Fruit fly (Drosophila melanogaster) whole organism, embryonic: Measurements from ENCODE around the gene CG17239.
A peak's percentile ranks its signal among the peaks of the same experiment; 100 is the strongest.

Experiments
- CG13123 ChIP-seq: fragments of 200-800 bp; sonication (Bioruptor generic); optimal IDR thresholded peaks from 2 replicates; lab custom pipeline; 2016; ENCODE audit warnings: missing biosample characterization, missing genetic modification characterization
- CG13424 ChIP-seq: fragments of 200-800 bp; sonication (Bioruptor generic); optimal IDR thresholded peaks from 2 replicates; lab custom pipeline; 2019; ENCODE audit warnings: missing biosample characterization, mild to moderate bottlenecking, missing genetic modification characterization, moderate library complexity
- CG14014 ChIP-seq: fragments of 200-800 bp; sonication (Bioruptor generic); IDR thresholded peaks from 2 replicates; pipeline ENCODE4 v1.3.6; 2022; ENCODE audit warnings: missing biosample characterization, missing genetic modification characterization
- CG14965 ChIP-seq: fragments of 200-800 bp; sonication (Bioruptor generic); optimal IDR thresholded peaks from 2 replicates; lab custom pipeline; 2016; ENCODE audit warnings: missing biosample characterization, missing genetic modification characterization, borderline replicate concordance
- CG15696 ChIP-seq: fragments of 200-800 bp; sonication (Bioruptor generic); optimal IDR thresholded peaks from 2 replicates; lab custom pipeline; 2019; ENCODE audit warnings: missing biosample characterization, mild to moderate bottlenecking, missing genetic modification characterization, moderate library complexity
- CG16863 ChIP-seq: fragments of 200-800 bp; sonication (Bioruptor generic); optimal IDR thresholded peaks from 3 replicates; lab custom pipeline; 2016; ENCODE audit warnings: missing biosample characterization, missing genetic modification characterization
- CG17361 ChIP-seq: fragments of 200-800 bp; sonication (Bioruptor generic); IDR thresholded peaks from 3 replicates; pipeline ENCODE4 v1.3.6; 2022; ENCODE audit warnings: missing biosample characterization, missing genetic modification characterization
- CG17385 ChIP-seq: fragments of 200-800 bp; sonication (Bioruptor generic); optimal IDR thresholded peaks from 3 replicates; lab custom pipeline; 2018; ENCODE audit warnings: missing biosample characterization, mild to moderate bottlenecking, missing genetic modification characterization
- CG17612 ChIP-seq: fragments of 200-800 bp; sonication (Bioruptor generic); IDR thresholded peaks from 2 replicates; pipeline ENCODE4 v1.3.6; 2022; ENCODE audit warnings: missing biosample characterization, missing genetic modification characterization
- CG18262 ChIP-seq: fragments of 200-800 bp; optimal IDR thresholded peaks from 3 replicates; lab custom pipeline; 2019; ENCODE audit warnings: missing biosample characterization, mild to moderate bottlenecking, missing genetic modification characterization, moderate library complexity
- CG2120 ChIP-seq: fragments of 200-800 bp; sonication (Bioruptor generic); optimal IDR thresholded peaks from 3 replicates; lab custom pipeline; 2016; ENCODE audit warnings: missing biosample characterization, missing genetic modification characterization
- CG32767 ChIP-seq: fragments of 200-800 bp; sonication (Bioruptor generic); IDR thresholded peaks from 2 replicates; pipeline ENCODE4 v1.3.6; 2022; ENCODE audit warnings: missing biosample characterization, missing genetic modification characterization
- CG33557 ChIP-seq: fragments of 200-800 bp; sonication (Bioruptor generic); optimal IDR thresholded peaks from 2 replicates; lab custom pipeline; 2019; ENCODE audit warnings: missing biosample characterization, mild to moderate bottlenecking, missing genetic modification characterization, moderate library complexity
- CG4282 ChIP-seq: fragments of 200-800 bp; sonication (Bioruptor generic); optimal IDR thresholded peaks from 2 replicates; lab custom pipeline; 2016; ENCODE audit warnings: missing biosample characterization, missing genetic modification characterization
- CG4360 ChIP-seq: fragments of 200-800 bp; sonication (Bioruptor generic); IDR thresholded peaks from 2 replicates; pipeline ENCODE4 v1.3.6; 2022; ENCODE audit warnings: missing biosample characterization, missing genetic modification characterization
- CG6272 ChIP-seq: fragments of 200-800 bp; sonication (Bioruptor generic); IDR thresholded peaks from 2 replicates; pipeline ENCODE4 v1.3.6; 2022; ENCODE audit warnings: missing biosample characterization, missing genetic modification characterization
- CG6854 ChIP-seq: fragments of 200-800 bp; sonication (Bioruptor generic); optimal IDR thresholded peaks from 3 replicates; lab custom pipeline; 2017; ENCODE audit warnings: missing biosample characterization, mild to moderate bottlenecking, missing genetic modification characterization
- CG7372 ChIP-seq: fragments of 200-800 bp; sonication (Bioruptor generic); IDR thresholded peaks from 2 replicates; pipeline ENCODE4 v1.3.6; 2022; ENCODE audit warnings: missing biosample characterization, missing genetic modification characterization
- CG8281 ChIP-seq: fragments of 200-800 bp; sonication (Bioruptor generic); optimal IDR thresholded peaks from 2 replicates; lab custom pipeline; 2018; ENCODE audit warnings: missing biosample characterization, mild to moderate bottlenecking, missing genetic modification characterization, moderate library complexity
- CG8388 ChIP-seq: fragments of 200-800 bp; sonication (Bioruptor generic); optimal IDR thresholded peaks from 2 replicates; lab custom pipeline; 2019; ENCODE audit warnings: missing biosample characterization, mild to moderate bottlenecking, missing genetic modification characterization, moderate library complexity
- Drgx ChIP-seq: fragments of 200-800 bp; sonication (Bioruptor generic); IDR thresholded peaks from 2 replicates; pipeline ENCODE4 v1.3.6; 2022; ENCODE audit warnings: missing biosample characterization, missing genetic modification characterization
- Gsc ChIP-seq: fragments of 200-800 bp; sonication (Bioruptor generic); IDR thresholded peaks from 2 replicates; pipeline ENCODE4 v1.3.6; 2022; ENCODE audit warnings: missing biosample characterization, missing genetic modification characterization
- HLH4C ChIP-seq: fragments of 200-800 bp; sonication (Bioruptor generic); IDR thresholded peaks from 3 replicates; pipeline ENCODE4 v1.3.6; 2022; ENCODE audit warnings: missing biosample characterization, missing genetic modification characterization; ENCODE audit not compliant: partially characterized antibody
- HLH54F ChIP-seq: fragments of 200-800 bp; sonication (Bioruptor generic); optimal IDR thresholded peaks from 3 replicates; lab custom pipeline; 2016; ENCODE audit warnings: missing biosample characterization, missing genetic modification characterization
- Hmx ChIP-seq: fragments of 200-800 bp; sonication (Bioruptor generic); optimal IDR thresholded peaks from 2 replicates; lab custom pipeline; 2016; ENCODE audit warnings: missing biosample characterization, missing genetic modification characterization
- Hr39 ChIP-seq: fragments of >200 bp; optimal IDR thresholded peaks from 2 replicates; lab custom pipeline; 2017
- Hr51 ChIP-seq, 2 experiments: fragments of 200-800 bp; sonication (Bioruptor generic); optimal IDR thresholded peaks; 2 replicates in 1 of 2; 3 replicates in 1 of 2; lab custom pipeline; 2016 to 2018; ENCODE audit warnings: missing biosample characterization in 2 of 2, missing genetic modification characterization in 2 of 2, mild to moderate bottlenecking in 1 of 2, moderate library complexity in 1 of 2
- Hr78 ChIP-seq, 2 experiments: fragments of 200-800 bp in 1 of 2; fragments of >200 bp in 1 of 2; sonication (Bioruptor generic) in 1 of 2; optimal IDR thresholded peaks; 2 replicates each; lab custom pipeline; 2017 to 2019; ENCODE audit warnings: missing biosample characterization in 2 of 2, missing genetic modification characterization in 2 of 2, mild to moderate bottlenecking in 1 of 2, moderate library complexity in 1 of 2
- Lhr ChIP-seq: fragments of 200-800 bp; sonication (Bioruptor generic); optimal IDR thresholded peaks from 3 replicates; lab custom pipeline; 2017; ENCODE audit warnings: mild to moderate bottlenecking, missing biosample characterization, missing genetic modification reagents, missing genetic modification characterization
- Side ChIP-seq: fragments of 200-800 bp; sonication (Bioruptor generic); optimal IDR thresholded peaks from 2 replicates; lab custom pipeline; 2016; ENCODE audit warnings: missing biosample characterization, missing genetic modification characterization
- YL-1 ChIP-seq: fragments of 200-800 bp; sonication (Bioruptor generic); optimal IDR thresholded peaks from 3 replicates; lab custom pipeline; 2017; ENCODE audit warnings: missing biosample characterization, mild to moderate bottlenecking, missing genetic modification characterization
- ato ChIP-seq: fragments of 200-800 bp; sonication (Bioruptor generic); IDR thresholded peaks from 2 replicates; pipeline ENCODE4 v1.3.6; 2022; ENCODE audit warnings: missing biosample characterization, missing genetic modification characterization; ENCODE audit not compliant: partially characterized antibody
- bbx ChIP-seq: fragments of 200-800 bp; sonication (Bioruptor generic); IDR thresholded peaks from 2 replicates; pipeline ENCODE4 v1.3.6; 2022; ENCODE audit warnings: missing biosample characterization, missing genetic modification characterization; ENCODE audit not compliant: partially characterized antibody
- cad ChIP-seq: fragments of >200 bp; optimal IDR thresholded peaks from 2 replicates; lab custom pipeline; 2017; ENCODE audit warnings: missing biosample characterization, missing genetic modification characterization
- eyg ChIP-seq: fragments of 200-800 bp; sonication (Bioruptor generic); optimal IDR thresholded peaks from 3 replicates; lab custom pipeline; 2016; ENCODE audit warnings: missing biosample characterization, missing genetic modification characterization
- fd3F ChIP-seq: fragments of 200-800 bp; sonication (Bioruptor generic); optimal IDR thresholded peaks from 2 replicates; lab custom pipeline; 2018; ENCODE audit warnings: missing biosample characterization, mild to moderate bottlenecking, missing genetic modification characterization, moderate library complexity
- fd96Cb ChIP-seq: fragments of 200-800 bp; sonication (Bioruptor generic); optimal IDR thresholded peaks from 2 replicates; lab custom pipeline; 2018; ENCODE audit warnings: missing biosample characterization, mild to moderate bottlenecking, missing genetic modification characterization, moderate library complexity
- fu2 ChIP-seq: fragments of 200-800 bp; sonication (Bioruptor generic); optimal IDR thresholded peaks from 2 replicates; lab custom pipeline; 2016; ENCODE audit warnings: missing biosample characterization, missing genetic modification characterization
- kni ChIP-seq: fragments of 200-800 bp; sonication (Bioruptor generic); optimal IDR thresholded peaks from 3 replicates; lab custom pipeline; 2017; ENCODE audit warnings: mild to moderate bottlenecking, missing biosample characterization, missing genetic modification reagents, missing genetic modification characterization
- lbe ChIP-seq: fragments of 200-800 bp; sonication (Bioruptor generic); optimal IDR thresholded peaks from 2 replicates; lab custom pipeline; 2016; ENCODE audit warnings: missing biosample characterization, mild to moderate bottlenecking, missing genetic modification characterization
- nmo ChIP-seq: fragments of 200-800 bp; sonication (Bioruptor generic); optimal IDR thresholded peaks from 2 replicates; lab custom pipeline; 2018; ENCODE audit warnings: missing biosample characterization, mild to moderate bottlenecking, missing genetic modification characterization, moderate library complexity
- nom ChIP-seq: fragments of 200-800 bp; sonication (Bioruptor generic); optimal IDR thresholded peaks from 2 replicates; lab custom pipeline; 2017; ENCODE audit warnings: missing biosample characterization, missing genetic modification characterization, mild to moderate bottlenecking, moderate library complexity, missing genetic modification reagents
- oc ChIP-seq: fragments of 200-800 bp; sonication (Bioruptor generic); optimal IDR thresholded peaks from 2 replicates; lab custom pipeline; 2018; ENCODE audit warnings: missing biosample characterization, mild to moderate bottlenecking, missing genetic modification characterization, moderate library complexity
- run ChIP-seq: fragments of 200-800 bp; sonication (Bioruptor generic); optimal IDR thresholded peaks from 3 replicates; lab custom pipeline; 2018; ENCODE audit warnings: missing biosample characterization, mild to moderate bottlenecking, missing genetic modification characterization
- slp2 ChIP-seq: fragments of 200-800 bp; sonication (Bioruptor generic); optimal IDR thresholded peaks from 2 replicates; lab custom pipeline; 2016; ENCODE audit warnings: missing biosample characterization, missing genetic modification characterization
- sr ChIP-seq: fragments of 200-800 bp; sonication (Bioruptor generic); IDR thresholded peaks from 3 replicates; pipeline ENCODE4 v1.3.6; 2022; ENCODE audit warnings: missing biosample characterization, missing genetic modification characterization
- stc ChIP-seq: fragments of 200-800 bp; sonication (Bioruptor generic); IDR thresholded peaks from 2 replicates; pipeline ENCODE4 v1.3.6; 2022; ENCODE audit warnings: missing biosample characterization, missing genetic modification characterization
- tgo ChIP-seq: fragments of 200-800 bp; sonication (Bioruptor generic); IDR thresholded peaks from 3 replicates; pipeline ENCODE4 v1.3.6; 2022; ENCODE audit warnings: missing biosample characterization, missing genetic modification characterization

The CG17239 gene

DNA sequence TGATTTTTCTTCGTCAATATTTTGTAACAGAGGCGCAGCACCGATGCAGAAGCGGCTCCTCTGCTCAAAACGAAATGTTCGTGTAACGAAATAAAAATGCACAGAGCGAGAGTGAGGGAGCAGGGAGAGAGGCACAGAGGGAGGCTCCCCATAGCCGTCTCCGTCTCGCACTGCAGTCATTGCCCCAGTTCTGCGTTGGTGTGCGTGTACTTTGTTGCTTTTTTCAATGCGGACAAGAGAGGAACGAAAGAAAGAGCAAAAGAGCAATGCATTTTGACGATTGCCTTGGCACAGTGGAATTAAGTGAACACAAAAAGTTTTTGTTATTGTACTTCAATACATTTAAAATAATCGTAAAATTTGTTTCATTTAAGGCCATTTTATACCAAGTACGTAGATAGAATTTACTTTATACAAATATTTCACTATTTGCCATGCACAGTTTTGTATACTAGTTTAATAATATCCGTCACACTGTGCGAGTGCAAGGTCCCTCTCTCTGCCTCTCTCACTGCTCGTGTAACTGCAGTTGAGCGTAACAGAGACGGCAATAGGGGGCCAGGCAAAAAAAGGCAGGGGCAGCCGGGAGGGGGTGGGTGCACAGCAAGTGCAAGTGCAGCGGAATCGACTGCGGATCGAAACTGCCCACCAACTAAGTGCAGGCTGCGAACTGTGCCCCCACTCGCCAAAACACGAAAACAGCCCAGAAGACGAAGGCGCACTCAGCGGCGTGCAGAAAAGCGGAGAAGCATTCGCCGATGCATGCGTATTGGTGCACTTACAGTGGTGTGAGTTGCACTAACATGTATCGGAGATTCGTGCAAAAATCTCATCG is 49.9 kb downstream of the CG17239 start (continued):
- TF ChIP-seq CG8388 (peak; percentile 100), cad (GFP tag; lab: Kevin White, UChicago) (no peak), CG33557 (GFP tag; lab: Kevin White, UChicago) (peak; percentile 99), CG16863 (peak; percentile 99), CG17385 (GFP tag; lab: Kevin White, UChicago) (peak; percentile 97), Side (GFP tag; lab: Kevin White, UChicago) (peak; percentile 98), nmo (GFP tag; lab: Kevin White, UChicago) (peak; percentile 100), Hr51 (GFP tag; optimal IDR thresholded peaks at IDR 0.05; lab: Kevin White, UChicago) (peak; percentile 95 to 99), CG4282 (GFP tag; lab: Kevin White, UChicago) (peak; percentile 99), run (peak; percentile 98), CG7372 (GFP tag; lab: Robert Waterston, UW) (peak; percentile 96), sr (GFP tag; lab: Robert Waterston, UW) (peak; percentile 95), CG14965 (GFP tag; lab: Kevin White, UChicago) (peak; percentile 85), kni (peak; percentile 96), Hmx (GFP tag; lab: Kevin White, UChicago) (peak; percentile 73), eyg (GFP tag; lab: Kevin White, UChicago) (peak; percentile 92), slp2 (GFP tag; lab: Kevin White, UChicago) (peak; percentile 98), CG13123 (GFP tag; lab: Kevin White, UChicago) (peak; percentile 98), Hr78 (GFP tag; optimal IDR thresholded peaks at IDR 0.05; lab: Kevin White, UChicago) (peak in 1 of 2 experiments; percentile 97), HLH54F (GFP tag; lab: Kevin White, UChicago) (peak; percentile 89), CG17612 (GFP tag; lab: Robert Waterston, UW) (peak; percentile 95), oc (tag; lab: Kevin White, UChicago) (peak; percentile 100), Lhr (GFP tag; lab: Kevin White, UChicago) (peak; percentile 99), stc (GFP tag; lab: Robert Waterston, UW) (peak; percentile 100), tgo (GFP tag; lab: Robert Waterston, UW) (peak; percentile 98), CG6272 (peak; percentile 98), CG18262 (peak; percentile 100), CG14014 (GFP tag; lab: Robert Waterston, UW) (peak; percentile 96), Gsc (GFP tag; lab: Robert Waterston, UW) (peak; percentile 98), fu2 (GFP tag; lab: Kevin White, UChicago) (peak; percentile 75), CG8281 (peak; percentile 93), CG2120 (peak; percentile 37), CG17361 (GFP tag; lab: Robert Waterston, UW) (peak; percentile 99), CG6854 (GFP tag; lab: Kevin White, UChicago) (peak; percentile 87), Drgx (GFP tag; lab: Robert Waterston, UW) (peak; percentile 100), CG4360 (GFP tag; lab: Robert Waterston, UW) (peak; percentile 93), fd3F (GFP tag; lab: Kevin White, UChicago) (peak; percentile 76), CG32767 (GFP tag; lab: Robert Waterston, UW) (peak; percentile 99), lbe (peak; percentile 99), YL-1 (GFP tag; lab: Kevin White, UChicago) (peak; percentile 94), fd96Cb (peak; percentile 100), HLH4C (GFP tag; lab: Robert Waterston, UW) (peak; percentile 72), nom (GFP tag; lab: Kevin White, UChicago) (peak; percentile 99), bbx (peak; percentile 77), CG13424 (peak; percentile 99), Hr39 (lab: Kevin White, UChicago) (no peak), ato (GFP tag; lab: Robert Waterston, UW) (peak; percentile 21; the same call in 1 of the 2 replicates), CG15696 (tag; lab: Kevin White, UChicago) (peak; percentile 99)
